Fruit fly (Drosophila melanogaster): ENCODE results near the gene CG12693.

The CG12693 gene

DNA sequence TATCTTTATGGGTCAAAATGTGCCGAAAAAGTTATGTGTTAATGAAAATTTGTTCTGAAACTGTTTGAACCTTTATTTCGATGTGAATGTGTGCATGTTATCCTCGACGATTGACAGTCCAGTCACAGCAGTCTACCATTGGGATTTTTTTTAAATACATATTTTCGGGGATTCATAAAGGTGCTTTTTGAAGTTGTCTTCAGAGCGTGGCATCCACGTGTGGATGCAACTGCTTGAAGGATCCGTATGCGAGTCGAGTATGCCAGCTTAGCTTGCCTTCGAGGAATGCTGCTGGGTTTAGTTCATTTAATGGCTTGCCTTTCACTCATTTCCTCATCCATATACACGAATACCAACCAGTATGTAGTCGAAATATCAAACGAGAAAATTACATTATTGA is at the start of gene CG12693:
Gene CG12693, minus strand, starts transcription at position 101 of the 400 bp plus-strand sequence.
- no peak for TF ChIP-seq gl (tag; optimal IDR thresholded peaks at IDR 0.05)
- no peak for TF ChIP-seq CG4496 (GFP tag; IDR thresholded peaks at IDR 0.05)
- TF ChIP-seq CG9948 (tag; optimal IDR thresholded peaks at IDR 0.05), result no peak
- TF ChIP-seq CG17806 (tag; optimal IDR thresholded peaks at IDR 0.05), result no peak
- TF ChIP-seq fd96Ca (GFP tag; IDR thresholded peaks at IDR 0.05), result no peak
- TF ChIP-seq Snoo (tag; optimal IDR thresholded peaks at IDR 0.05), result no peak
- TF ChIP-seq CG8159 (tag; optimal IDR thresholded peaks at IDR 0.05), result no peak
- TF ChIP-seq Pif1B (GFP tag; optimal IDR thresholded peaks at IDR 0.05), result no peak
- TF ChIP-seq CG10348 (GFP tag; IDR thresholded peaks at IDR 0.05), result no peak
- no peak for TF ChIP-seq CG32121 (GFP tag; IDR thresholded peaks at IDR 0.05)
- TF ChIP-seq D1 (tag; optimal IDR thresholded peaks at IDR 0.05), result no peak
- no peak for TF ChIP-seq CG8301 (tag; optimal IDR thresholded peaks at IDR 0.05)
- TF ChIP-seq EcR (GFP tag; optimal IDR thresholded peaks at IDR 0.05), result no peak
- TF ChIP-seq Ets98B (GFP tag; IDR thresholded peaks at IDR 0.05), result no peak
- no peak for TF ChIP-seq CG34367 (tag; optimal IDR thresholded peaks at IDR 0.05)
- TF ChIP-seq Pif1A (GFP tag; optimal IDR thresholded peaks at IDR 0.05), result no peak

DNA sequence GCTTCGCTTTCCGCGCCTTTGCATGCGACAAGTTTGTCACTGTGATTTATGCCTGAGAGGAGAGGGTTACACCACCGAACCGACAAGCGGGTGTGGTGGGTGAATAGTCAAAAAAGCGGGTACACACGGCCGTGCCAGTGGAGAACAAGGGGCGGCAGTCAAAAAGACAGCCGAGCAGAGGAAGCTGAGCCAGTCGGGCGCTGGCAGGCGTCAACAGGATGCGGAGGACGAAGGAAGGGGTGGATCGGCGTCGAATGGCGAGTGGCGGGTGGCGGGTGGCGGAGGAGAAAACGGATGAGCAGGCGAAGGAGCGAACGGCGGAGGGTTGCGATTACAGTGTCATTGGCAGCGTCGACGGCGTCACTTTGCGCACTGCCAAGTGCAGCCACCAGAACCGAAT is 46.3 kb upstream of the CG12693 start:
- TF ChIP-seq CG14655 (GFP tag; optimal IDR thresholded peaks at IDR 0.05) (no peak), CG10348 (GFP tag; IDR thresholded peaks at IDR 0.05) (no peak), CG8159 (tag; optimal IDR thresholded peaks at IDR 0.05) (no peak), Pif1B (GFP tag; optimal IDR thresholded peaks at IDR 0.05) (no peak), Pif1A (GFP tag; optimal IDR thresholded peaks at IDR 0.05) (no peak), gl (tag; optimal IDR thresholded peaks at IDR 0.05) (no peak), CG13204 (GFP tag; optimal IDR thresholded peaks at IDR 0.05) (no peak), Ets98B (GFP tag; IDR thresholded peaks at IDR 0.05) (no peak), CG32121 (GFP tag; IDR thresholded peaks at IDR 0.05) (no peak), rn (GFP tag; IDR thresholded peaks at IDR 0.05) (no peak), CG4496 (GFP tag; IDR thresholded peaks at IDR 0.05) (no peak), Snoo (tag; optimal IDR thresholded peaks at IDR 0.05) (no peak), CG15710 (tag; optimal IDR thresholded peaks at IDR 0.05) (no peak), CG17806 (tag; optimal IDR thresholded peaks at IDR 0.05) (no peak), CG34367 (tag; optimal IDR thresholded peaks at IDR 0.05) (no peak), CG9948 (tag; optimal IDR thresholded peaks at IDR 0.05) (no peak), D1 (tag; optimal IDR thresholded peaks at IDR 0.05) (no peak), CG12605 (GFP tag; IDR thresholded peaks at IDR 0.05) (no peak), fd96Ca (GFP tag; IDR thresholded peaks at IDR 0.05) (no peak), EcR (GFP tag; optimal IDR thresholded peaks at IDR 0.05) (no peak)

DNA sequence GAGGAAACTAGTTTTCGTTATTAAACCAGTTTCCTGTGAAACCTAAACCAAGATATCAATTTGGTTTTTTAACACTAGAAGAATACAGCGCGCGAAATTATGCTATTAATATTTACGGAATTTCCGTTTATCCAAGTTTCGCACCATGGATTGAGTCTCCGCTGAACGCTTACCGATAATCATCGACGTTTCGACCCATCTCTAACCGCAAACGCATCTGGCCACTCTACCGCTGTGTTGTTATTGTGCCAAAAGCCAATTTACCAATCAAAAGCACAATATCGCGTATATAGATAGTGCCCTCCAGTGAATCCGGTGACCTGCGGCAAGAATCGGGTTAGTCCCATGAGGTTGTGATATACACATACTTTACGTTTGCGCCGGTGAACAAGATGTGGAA is 36.9 kb upstream of the CG12693 start, which contains the start of gene CG3626:
Gene CG3626, plus strand, starts transcription at position 222 of the 400 bp plus-strand sequence.
- TF ChIP-seq CG32121 (GFP tag; IDR thresholded peaks at IDR 0.05), result no peak
- TF ChIP-seq CG10348 (GFP tag; IDR thresholded peaks at IDR 0.05), result no peak
- no peak for TF ChIP-seq CG34367 (tag; optimal IDR thresholded peaks at IDR 0.05)
- no peak for TF ChIP-seq EcR (GFP tag; optimal IDR thresholded peaks at IDR 0.05)
- no peak for TF ChIP-seq CG12605 (GFP tag; IDR thresholded peaks at IDR 0.05)
- no peak for TF ChIP-seq rn (GFP tag; IDR thresholded peaks at IDR 0.05)
- no peak; the same call in 2 of the 3 replicates for TF ChIP-seq CG4496 (GFP tag; IDR thresholded peaks at IDR 0.05)
- no peak for TF ChIP-seq CG8301 (tag; optimal IDR thresholded peaks at IDR 0.05)
- TF ChIP-seq Pif1A (GFP tag; optimal IDR thresholded peaks at IDR 0.05), result no peak
- TF ChIP-seq Ets98B (GFP tag; IDR thresholded peaks at IDR 0.05), result no peak
- no peak for TF ChIP-seq D1 (tag; optimal IDR thresholded peaks at IDR 0.05)
- TF ChIP-seq CG17806 (tag; optimal IDR thresholded peaks at IDR 0.05), result no peak
- no peak for TF ChIP-seq CG9948 (tag; optimal IDR thresholded peaks at IDR 0.05)
- no peak for TF ChIP-seq Pif1B (GFP tag; optimal IDR thresholded peaks at IDR 0.05)

DNA sequence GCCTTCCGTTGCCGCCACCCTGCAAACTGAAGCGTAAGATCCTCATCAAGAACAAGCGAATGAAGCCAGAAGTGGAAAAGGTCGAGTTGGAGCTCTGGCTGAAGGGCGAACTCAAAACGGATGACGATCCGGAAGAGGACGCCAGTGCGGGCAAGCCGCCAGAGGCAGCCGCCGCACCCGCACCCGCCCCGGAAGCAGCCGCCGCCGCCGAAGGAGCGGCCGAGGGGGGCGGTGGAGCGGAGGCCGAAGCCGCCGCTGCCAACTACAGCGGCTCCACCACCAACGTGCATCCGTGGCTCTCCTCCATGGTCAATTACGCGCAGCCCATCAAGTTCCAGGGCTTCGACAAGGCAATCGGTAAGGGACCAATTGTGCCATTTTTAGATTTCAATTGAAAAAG is 29.3 kb upstream of the CG12693 start:
- TF ChIP-seq CG4496 (GFP tag; IDR thresholded peaks at IDR 0.05) (no peak), CG12605 (GFP tag; IDR thresholded peaks at IDR 0.05) (no peak), CG10348 (GFP tag; IDR thresholded peaks at IDR 0.05) (no peak), fd96Ca (GFP tag; IDR thresholded peaks at IDR 0.05) (no peak), CG17806 (tag; optimal IDR thresholded peaks at IDR 0.05) (no peak), EcR (GFP tag; optimal IDR thresholded peaks at IDR 0.05) (no peak), D1 (tag; optimal IDR thresholded peaks at IDR 0.05) (no peak), Snoo (tag; optimal IDR thresholded peaks at IDR 0.05) (no peak)

DNA sequence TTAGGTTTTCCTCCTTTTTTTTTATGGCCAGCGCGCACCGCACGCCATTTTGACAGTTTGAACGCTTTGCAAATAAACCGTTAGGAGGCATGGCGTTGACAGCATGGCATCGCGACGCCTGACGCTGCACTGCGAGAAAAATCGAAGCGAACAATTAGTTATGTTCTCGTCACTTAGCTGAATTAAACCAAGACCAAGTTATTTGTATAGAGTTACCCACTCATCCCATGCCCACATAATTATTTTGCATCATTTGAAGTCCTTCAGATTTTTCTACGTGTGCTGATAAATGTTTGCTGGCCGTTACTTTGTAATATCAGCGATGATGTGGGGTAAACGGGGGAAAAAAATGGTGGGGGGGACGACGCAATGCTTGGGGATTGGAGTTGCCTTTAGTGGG is 552 bp upstream of the CG12693 start:
- no peak for TF ChIP-seq Pif1A (GFP tag; optimal IDR thresholded peaks at IDR 0.05)
- no peak for TF ChIP-seq Pif1B (GFP tag; optimal IDR thresholded peaks at IDR 0.05)
- TF ChIP-seq CG13204 (GFP tag; optimal IDR thresholded peaks at IDR 0.05), result no peak
- TF ChIP-seq CG4496 (GFP tag; IDR thresholded peaks at IDR 0.05), result 0 out of 3 replicates have a peak, but pooled peaks have one; percentile 39
- no peak for TF ChIP-seq D1 (tag; optimal IDR thresholded peaks at IDR 0.05)
- no peak for TF ChIP-seq CG9948 (tag; optimal IDR thresholded peaks at IDR 0.05)
- no peak for TF ChIP-seq CG8159 (tag; optimal IDR thresholded peaks at IDR 0.05)
- no peak for TF ChIP-seq CG8301 (tag; optimal IDR thresholded peaks at IDR 0.05)
- no peak for TF ChIP-seq CG15710 (tag; optimal IDR thresholded peaks at IDR 0.05)
- no peak for TF ChIP-seq CG12605 (GFP tag; IDR thresholded peaks at IDR 0.05)
- TF ChIP-seq rn (GFP tag; IDR thresholded peaks at IDR 0.05), result no peak
- TF ChIP-seq gl (tag; optimal IDR thresholded peaks at IDR 0.05), result no peak
- TF ChIP-seq Snoo (tag; optimal IDR thresholded peaks at IDR 0.05), result no peak
- TF ChIP-seq CG32121 (GFP tag; IDR thresholded peaks at IDR 0.05), result peak; percentile 20; the same call in 1 of the 2 replicates
- 0 out of 2 replicates have a peak, but pooled peaks have one; percentile 11 for TF ChIP-seq Ets98B (GFP tag; IDR thresholded peaks at IDR 0.05)
- peak; percentile 18 for TF ChIP-seq CG14655 (GFP tag; optimal IDR thresholded peaks at IDR 0.05)
- TF ChIP-seq fd96Ca (GFP tag; IDR thresholded peaks at IDR 0.05), result peak; percentile 33; the same call in 1 of the 3 replicates
- TF ChIP-seq EcR (GFP tag; optimal IDR thresholded peaks at IDR 0.05), result no peak
- TF ChIP-seq CG10348 (GFP tag; IDR thresholded peaks at IDR 0.05), result no peak
- no peak for TF ChIP-seq CG17806 (tag; optimal IDR thresholded peaks at IDR 0.05)
- no peak for TF ChIP-seq CG34367 (tag; optimal IDR thresholded peaks at IDR 0.05)

DNA sequence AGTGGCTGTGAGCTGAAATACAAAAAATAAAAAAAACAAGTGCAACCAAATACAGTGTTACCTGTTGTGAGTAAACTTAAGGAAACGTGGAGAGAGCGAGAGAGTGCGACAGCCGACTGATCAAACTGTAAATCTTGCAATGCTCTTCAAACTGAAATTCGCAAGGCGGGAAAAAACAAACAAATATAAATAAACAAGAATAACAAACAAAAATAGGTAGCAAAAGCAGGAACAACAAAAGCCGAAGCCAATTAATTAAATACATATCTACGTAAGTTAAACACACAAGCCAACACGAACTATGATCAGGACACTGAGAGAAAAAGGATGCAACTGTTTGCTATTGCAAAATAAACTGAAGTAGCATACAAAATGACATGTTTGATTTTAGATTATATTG is 3.9 kb downstream of the CG12693 start:
- TF ChIP-seq CG8159 (tag; optimal IDR thresholded peaks at IDR 0.05), result peak; percentile 20
- TF ChIP-seq CG10348 (GFP tag; IDR thresholded peaks at IDR 0.05), result no peak
- peak; percentile 12 for TF ChIP-seq CG34367 (tag; optimal IDR thresholded peaks at IDR 0.05)
- no peak for TF ChIP-seq CG15710 (tag; optimal IDR thresholded peaks at IDR 0.05)
- peak; percentile 29; the same call in 1 of the 2 replicates for TF ChIP-seq CG12605 (GFP tag; IDR thresholded peaks at IDR 0.05)
- no peak for TF ChIP-seq gl (tag; optimal IDR thresholded peaks at IDR 0.05)
- peak; percentile 11; the same call in 1 of the 3 replicates for TF ChIP-seq CG4496 (GFP tag; IDR thresholded peaks at IDR 0.05)
- no peak for TF ChIP-seq Pif1A (GFP tag; optimal IDR thresholded peaks at IDR 0.05)
- TF ChIP-seq Ets98B (GFP tag; IDR thresholded peaks at IDR 0.05), result peak; percentile 8; the same call in 1 of the 2 replicates
- TF ChIP-seq CG13204 (GFP tag; optimal IDR thresholded peaks at IDR 0.05), result no peak
